Worm (Caenorhabditis elegans) whole organism, late embryonic: ENCODE data around the gene T22B2.2.
A peak's percentile ranks its signal among the peaks of the same experiment; 100 is the strongest.

ENCODE experiments used
- C08G9.2 ChIP-seq: sonication (generic microtip); optimal IDR thresholded peaks from 2 replicates; lab custom pipeline; 2016; ENCODE audit warnings: mild to moderate bottlenecking, missing genetic modification characterization, moderate library complexity, missing compliant biosample characterization
- F13H6.1 ChIP-seq: sonication (generic microtip); optimal IDR thresholded peaks from 2 replicates; lab custom pipeline; 2016; ENCODE audit warnings: missing genetic modification characterization, missing compliant biosample characterization
- K02D7.2 ChIP-seq: sonication (generic microtip); optimal IDR thresholded peaks from 2 replicates; lab custom pipeline; 2017; ENCODE audit warnings: mild to moderate bottlenecking, missing genetic modification characterization, missing compliant biosample characterization
- K09A11.1 ChIP-seq: sonication (generic microtip); optimal IDR thresholded peaks from 2 replicates; lab custom pipeline; 2017; ENCODE audit warnings: antibody characterized with exemption, mild to moderate bottlenecking, missing genetic modification characterization, missing compliant biosample characterization; ENCODE audit not compliant: insufficient read depth
- Y22D7AL.16 ChIP-seq: sonication (generic microtip); optimal IDR thresholded peaks from 2 replicates; lab custom pipeline; 2016; ENCODE audit warnings: missing genetic modification characterization, missing compliant biosample characterization
- ahr-1 ChIP-seq: sonication (generic microtip); optimal IDR thresholded peaks from 2 replicates; lab custom pipeline; 2016; ENCODE audit warnings: missing genetic modification characterization, missing compliant biosample characterization
- ama-1 ChIP-seq: fragments of 150-350 bp; optimal IDR thresholded peaks from 2 replicates; lab custom pipeline; 2014
- ceh-14 ChIP-seq: sonication (generic microtip); optimal IDR thresholded peaks from 2 replicates; lab custom pipeline; 2016; ENCODE audit warnings: missing genotype, missing genetic modification characterization, missing compliant biosample characterization
- ceh-18 ChIP-seq: sonication (generic microtip); optimal IDR thresholded peaks from 2 replicates; lab custom pipeline; 2016; ENCODE audit warnings: missing genetic modification characterization, missing compliant biosample characterization
- ceh-19 ChIP-seq: fragments of 200-800 bp; sonication (Bioruptor generic); optimal IDR thresholded peaks from 2 replicates; lab custom pipeline; 2018; ENCODE audit warnings: mild to moderate bottlenecking, missing genetic modification characterization, missing compliant biosample characterization
- ceh-2 ChIP-seq: sonication (generic microtip); optimal IDR thresholded peaks from 2 replicates; lab custom pipeline; 2016; ENCODE audit warnings: missing genotype, missing genetic modification characterization, missing compliant biosample characterization
- ceh-22 ChIP-seq: sonication (generic microtip); optimal IDR thresholded peaks from 2 replicates; lab custom pipeline; 2017; ENCODE audit warnings: missing biosample characterization, missing genetic modification characterization
- ceh-30 ChIP-seq: fragments of 150-350 bp; optimal IDR thresholded peaks from 2 replicates; lab custom pipeline; 2014; ENCODE audit warnings: missing biosample characterization, missing genetic modification characterization
- ceh-34 ChIP-seq: sonication (generic microtip); optimal IDR thresholded peaks from 2 replicates; lab custom pipeline; 2016; ENCODE audit warnings: mild to moderate bottlenecking, missing genetic modification characterization, missing compliant biosample characterization
- ceh-45 ChIP-seq: fragments of 200-800 bp; sonication (Bioruptor generic); IDR thresholded peaks from 2 replicates; pipeline ENCODE4 v1.3.6; 2022; ENCODE audit warnings: missing genetic modification reagents, missing genetic modification characterization, missing compliant biosample characterization
- ceh-6 ChIP-seq: fragments of 200-800 bp; sonication (Bioruptor generic); optimal IDR thresholded peaks from 2 replicates; lab custom pipeline; 2018; ENCODE audit warnings: mild to moderate bottlenecking, missing genetic modification characterization, missing compliant biosample characterization
- ceh-9 ChIP-seq: sonication (generic microtip); optimal IDR thresholded peaks from 2 replicates; lab custom pipeline; 2016; ENCODE audit warnings: mild to moderate bottlenecking, missing genetic modification characterization, inconsistent platforms, missing compliant biosample characterization
- che-1 ChIP-seq: sonication (generic microtip); optimal IDR thresholded peaks from 2 replicates; lab custom pipeline; 2016; ENCODE audit warnings: mild to moderate bottlenecking, missing genetic modification characterization, missing compliant biosample characterization
- dmd-4 ChIP-seq: sonication (generic microtip); optimal IDR thresholded peaks from 2 replicates; lab custom pipeline; 2016; ENCODE audit warnings: borderline replicate concordance, missing genetic modification characterization, missing compliant biosample characterization
- elt-2 ChIP-seq: sonication (generic microtip); optimal IDR thresholded peaks from 2 replicates; lab custom pipeline; 2016; ENCODE audit warnings: missing genetic modification reagents, missing genetic modification characterization, missing compliant biosample characterization
- elt-4 ChIP-seq: sonication (generic microtip); optimal IDR thresholded peaks from 2 replicates; lab custom pipeline; 2016; ENCODE audit warnings: missing genetic modification characterization, missing compliant biosample characterization
- eyg-1 ChIP-seq: sonication (generic microtip); optimal IDR thresholded peaks from 2 replicates; lab custom pipeline; 2016; ENCODE audit warnings: missing genotype, missing genetic modification characterization, missing compliant biosample characterization
- fax-1 ChIP-seq: sonication (generic microtip); optimal IDR thresholded peaks from 2 replicates; lab custom pipeline; 2016; ENCODE audit warnings: missing genotype, missing genetic modification characterization, missing compliant biosample characterization
- fkh-10 ChIP-seq: fragments of 150-350 bp; optimal IDR thresholded peaks from 2 replicates; lab custom pipeline; 2014; ENCODE audit warnings: missing biosample characterization, missing genetic modification reagents, missing genetic modification characterization
- fkh-6 ChIP-seq: sonication (generic microtip); optimal IDR thresholded peaks from 2 replicates; lab custom pipeline; 2016; ENCODE audit warnings: missing genetic modification characterization, missing compliant biosample characterization
- gmeb-2 ChIP-seq: sonication (generic microtip); optimal IDR thresholded peaks from 2 replicates; lab custom pipeline; 2016; ENCODE audit warnings: missing genetic modification characterization, inconsistent platforms, missing compliant biosample characterization
- hlh-15 ChIP-seq: sonication (generic microtip); optimal IDR thresholded peaks from 2 replicates; lab custom pipeline; 2016; ENCODE audit warnings: missing genetic modification characterization, missing compliant biosample characterization
- hlh-30 ChIP-seq: sonication (generic microtip); optimal IDR thresholded peaks from 2 replicates; lab custom pipeline; 2017; ENCODE audit warnings: antibody characterized with exemption, missing genetic modification characterization, missing compliant biosample characterization; ENCODE audit not compliant: insufficient read depth
- hlh-6 ChIP-seq: sonication (generic microtip); optimal IDR thresholded peaks from 2 replicates; lab custom pipeline; 2016; ENCODE audit warnings: missing genotype, missing genetic modification characterization, missing compliant biosample characterization
- hlh-8 ChIP-seq: sonication (generic microtip); optimal IDR thresholded peaks from 2 replicates; lab custom pipeline; 2016; ENCODE audit warnings: missing genotype, missing genetic modification characterization, missing compliant biosample characterization
- lim-6 ChIP-seq: sonication (generic microtip); optimal IDR thresholded peaks from 2 replicates; lab custom pipeline; 2016; ENCODE audit warnings: missing genetic modification characterization, missing compliant biosample characterization
- lin-11 ChIP-seq: fragments of 200-800 bp; sonication (Bioruptor generic); optimal IDR thresholded peaks from 2 replicates; lab custom pipeline; 2018; ENCODE audit warnings: mild to moderate bottlenecking, missing genetic modification characterization, missing compliant biosample characterization
- nfya-1 ChIP-seq: sonication (generic microtip); optimal IDR thresholded peaks from 2 replicates; lab custom pipeline; 2017; ENCODE audit warnings: missing genetic modification characterization, mild to moderate bottlenecking, missing compliant biosample characterization, antibody characterized with exemption, moderate library complexity
- nhr-11 ChIP-seq: fragments of 150-350 bp; optimal IDR thresholded peaks from 2 replicates; lab custom pipeline; 2014; ENCODE audit warnings: missing biosample characterization, missing genetic modification characterization
- nhr-232 ChIP-seq: sonication (generic microtip); optimal IDR thresholded peaks from 2 replicates; lab custom pipeline; 2016; ENCODE audit warnings: missing genetic modification characterization, missing compliant biosample characterization
- npax-4 ChIP-seq: sonication (generic microtip); optimal IDR thresholded peaks from 2 replicates; lab custom pipeline; 2016; ENCODE audit warnings: missing genetic modification characterization, missing compliant biosample characterization
- odd-2 ChIP-seq: sonication (generic microtip); optimal IDR thresholded peaks from 2 replicates; lab custom pipeline; 2017; ENCODE audit warnings: antibody characterized with exemption, mild to moderate bottlenecking, missing genetic modification characterization, missing compliant biosample characterization
- pag-3 ChIP-seq: sonication (generic microtip); optimal IDR thresholded peaks from 2 replicates; lab custom pipeline; 2016; ENCODE audit warnings: missing compliant biosample characterization, missing genetic modification characterization, borderline replicate concordance
- pat-9 ChIP-seq: fragments of 200-800 bp; sonication (Bioruptor generic); optimal IDR thresholded peaks from 2 replicates; lab custom pipeline; 2018; ENCODE audit warnings: mild to moderate bottlenecking, missing genetic modification characterization, moderate library complexity, missing compliant biosample characterization
- pha-2 ChIP-seq: sonication (generic microtip); optimal IDR thresholded peaks from 2 replicates; lab custom pipeline; 2017; ENCODE audit warnings: mild to moderate bottlenecking, missing genetic modification characterization, missing compliant biosample characterization
- pqm-1 ChIP-seq: sonication (generic microtip); optimal IDR thresholded peaks from 2 replicates; lab custom pipeline; 2016; ENCODE audit warnings: missing genetic modification characterization, missing compliant biosample characterization
- ref-2 ChIP-seq: sonication (generic microtip); optimal IDR thresholded peaks from 2 replicates; lab custom pipeline; 2016; ENCODE audit warnings: missing genetic modification characterization, missing compliant biosample characterization
- rnt-1 ChIP-seq: sonication (generic microtip); optimal IDR thresholded peaks from 2 replicates; lab custom pipeline; 2016; ENCODE audit warnings: missing genetic modification characterization, missing compliant biosample characterization
- sdc-2 ChIP-seq: sonication (generic microtip); optimal IDR thresholded peaks from 2 replicates; lab custom pipeline; 2016; ENCODE audit warnings: missing genotype, missing genetic modification characterization, missing compliant biosample characterization
- tbx-2 ChIP-seq: sonication (generic microtip); optimal IDR thresholded peaks from 2 replicates; lab custom pipeline; 2016; ENCODE audit warnings: missing genetic modification characterization, missing compliant biosample characterization
- tbx-7 ChIP-seq: sonication (generic microtip); optimal IDR thresholded peaks from 2 replicates; lab custom pipeline; 2016; ENCODE audit warnings: missing genotype, missing genetic modification characterization, missing compliant biosample characterization
- unc-3 ChIP-seq, 2 experiments: fragments of 200-800 bp in 1 of 2; sonication (Bioruptor generic) in 1 of 2; sonication (generic microtip) in 1 of 2; conservative IDR thresholded peaks in 1 of 2; optimal IDR thresholded peaks in 1 of 2; 2 replicates each; pipeline versions ENCODE4 v1.3.6 to Lab custom; 2016 to 2022; ENCODE audit warnings: missing compliant biosample characterization in 2 of 2, missing genetic modification characterization in 2 of 2, missing genetic modification reagents in 1 of 2
- unc-86 ChIP-seq: sonication (generic microtip); optimal IDR thresholded peaks from 2 replicates; lab custom pipeline; 2016; ENCODE audit warnings: missing genetic modification characterization, missing compliant biosample characterization
- zip-5 ChIP-seq: sonication (generic microtip); optimal IDR thresholded peaks from 2 replicates; lab custom pipeline; 2016; ENCODE audit warnings: missing genetic modification characterization, missing compliant biosample characterization
- ztf-16 ChIP-seq: sonication (generic microtip); optimal IDR thresholded peaks from 2 replicates; lab custom pipeline; 2017; ENCODE audit warnings: missing genetic modification characterization, missing compliant biosample characterization

T22B2.2 gene

ce11 chrX:3969353-3969752 lies 49.2 kb downstream of the T22B2.2 start (continued):
- no peak for TF ChIP-seq K02D7.2 (tag; lab: Kevin White, UChicago)
- TF ChIP-seq F13H6.1 (tag; lab: Kevin White, UChicago), result no peak
- TF ChIP-seq ceh-45 (GFP tag; lab: Robert Waterston, UW), result peak; percentile 67; the same call in 1 of the 2 replicates
- TF ChIP-seq ceh-2 (tag; lab: Kevin White, UChicago), result no peak
- no peak for TF ChIP-seq ztf-16 (tag; lab: Kevin White, UChicago)
- peak; percentile 4 for TF ChIP-seq ahr-1 (tag; lab: Kevin White, UChicago)
- TF ChIP-seq sdc-2 (tag; lab: Kevin White, UChicago), result no peak

- TF ChIP-seq hlh-15 (tag; lab: Kevin White, UChicago) (no peak), fkh-10 (GFP tag; lab: Kevin White, UChicago) (no peak), fkh-6 (tag; lab: Kevin White, UChicago) (peak; percentile 72), ceh-2 (tag; lab: Kevin White, UChicago) (peak; percentile 67), unc-3 (GFP tag; conservative IDR thresholded peaks at IDR 0.05; lab: Robert Waterston, UW) (peak; percentile 64), unc-3 (tag; optimal IDR thresholded peaks at IDR 0.05; lab: Kevin White, UChicago) (no peak), nhr-232 (tag; lab: Kevin White, UChicago) (peak; percentile 76), ceh-45 (GFP tag; lab: Robert Waterston, UW) (peak; percentile 74; the same call in 1 of the 2 replicates), ama-1 (lab: Kevin White, UChicago) (no peak), hlh-30 (tag; lab: Kevin White, UChicago) (peak; percentile 49), pat-9 (peak; percentile 84), ceh-6 (GFP tag; lab: Kevin White, UChicago) (peak; percentile 88), odd-2 (peak; percentile 44), ceh-9 (peak; percentile 3), npax-4 (tag; lab: Kevin White, UChicago) (peak; percentile 53), ref-2 (tag; lab: Kevin White, UChicago) (peak; percentile 88), pag-3 (tag; lab: Kevin White, UChicago) (no peak), dmd-4 (peak; percentile 76), gmeb-2 (tag; lab: Kevin White, UChicago) (peak; percentile 83), ceh-22 (tag; lab: Kevin White, UChicago) (peak; percentile 24), lim-6 (tag; lab: Kevin White, UChicago) (no peak), ceh-19 (GFP tag; lab: Kevin White, UChicago) (peak; percentile 73), C08G9.2 (tag; lab: Kevin White, UChicago) (peak; percentile 81), pha-2 (tag; lab: Kevin White, UChicago) (peak; percentile 81), ceh-30 (tag; lab: Kevin White, UChicago) (peak; percentile 24), eyg-1 (tag; lab: Kevin White, UChicago) (peak; percentile 50), ceh-18 (tag; lab: Kevin White, UChicago) (peak; percentile 54), che-1 (tag; lab: Kevin White, UChicago) (peak; percentile 81), nfya-1 (tag; lab: Kevin White, UChicago) (peak; percentile 71), Y22D7AL.16 (tag; lab: Kevin White, UChicago) (peak; percentile 64), rnt-1 (peak; percentile 40), nhr-11 (tag; lab: Kevin White, UChicago) (no peak), hlh-6 (tag; lab: Kevin White, UChicago) (peak; percentile 89), fax-1 (peak; percentile 56), zip-5 (tag; lab: Kevin White, UChicago) (peak; percentile 65), ceh-34 (tag; lab: Kevin White, UChicago) (peak; percentile 76), pqm-1 (tag; lab: Kevin White, UChicago) (peak; percentile 63), lin-11 (tag; lab: Kevin White, UChicago) (peak; percentile 58), elt-4 (tag; lab: Kevin White, UChicago) (no peak), ceh-14 (tag; lab: Kevin White, UChicago) (no peak), K09A11.1 (tag; lab: Kevin White, UChicago) (peak; percentile 84), ahr-1 (tag; lab: Kevin White, UChicago) (peak; percentile 70), hlh-8 (tag; lab: Kevin White, UChicago) (peak; percentile 56), ztf-16 (tag; lab: Kevin White, UChicago) (peak; percentile 58), tbx-7 (tag; lab: Kevin White, UChicago) (peak; percentile 41), elt-2 (tag; lab: Kevin White, UChicago) (peak; percentile 91), tbx-2 (tag; lab: Kevin White, UChicago) (peak; percentile 87), unc-86 (tag; lab: Kevin White, UChicago) (peak; percentile 80)
These were observed 49.8 kb downstream of the T22B2.2 start for ce11 chrX:3969980-3970403.
